Worm (Caenorhabditis elegans) whole organism, late embryonic: ENCODE data around the gene T06C10.3.

Experiments
- C38D4.7 ChIP-seq: fragments of 200-800 bp; sonication (Bioruptor generic); optimal IDR thresholded peaks from 2 replicates; lab custom pipeline; 2018; ENCODE audit warnings: mild to moderate bottlenecking, missing genetic modification characterization, moderate library complexity, missing compliant biosample characterization
- F13H6.1 ChIP-seq: sonication (generic microtip); optimal IDR thresholded peaks from 2 replicates; lab custom pipeline; 2016; ENCODE audit warnings: missing genetic modification characterization, missing compliant biosample characterization
- T23F11.4 ChIP-seq: fragments of 200-800 bp; sonication (Bioruptor generic); optimal IDR thresholded peaks from 2 replicates; lab custom pipeline; 2018; ENCODE audit warnings: mild to moderate bottlenecking, missing genetic modification characterization, missing compliant biosample characterization
- Y22D7AL.16 ChIP-seq: sonication (generic microtip); optimal IDR thresholded peaks from 2 replicates; lab custom pipeline; 2016; ENCODE audit warnings: missing genetic modification characterization, missing compliant biosample characterization
- ahr-1 ChIP-seq: sonication (generic microtip); optimal IDR thresholded peaks from 2 replicates; lab custom pipeline; 2016; ENCODE audit warnings: missing genetic modification characterization, missing compliant biosample characterization
- ama-1 ChIP-seq: fragments of 150-350 bp; optimal IDR thresholded peaks from 2 replicates; lab custom pipeline; 2014
- ceh-14 ChIP-seq: sonication (generic microtip); optimal IDR thresholded peaks from 2 replicates; lab custom pipeline; 2016; ENCODE audit warnings: missing genotype, missing genetic modification characterization, missing compliant biosample characterization
- ceh-19 ChIP-seq: fragments of 200-800 bp; sonication (Bioruptor generic); optimal IDR thresholded peaks from 2 replicates; lab custom pipeline; 2018; ENCODE audit warnings: mild to moderate bottlenecking, missing genetic modification characterization, missing compliant biosample characterization
- ceh-2 ChIP-seq: sonication (generic microtip); optimal IDR thresholded peaks from 2 replicates; lab custom pipeline; 2016; ENCODE audit warnings: missing genotype, missing genetic modification characterization, missing compliant biosample characterization
- ceh-24 ChIP-seq: sonication (generic microtip); optimal IDR thresholded peaks from 2 replicates; lab custom pipeline; 2016; ENCODE audit warnings: mild to moderate bottlenecking, missing genetic modification characterization, missing compliant biosample characterization
- ceh-30 ChIP-seq: fragments of 150-350 bp; optimal IDR thresholded peaks from 2 replicates; lab custom pipeline; 2014; ENCODE audit warnings: missing biosample characterization, missing genetic modification characterization
- ceh-34 ChIP-seq: sonication (generic microtip); optimal IDR thresholded peaks from 2 replicates; lab custom pipeline; 2016; ENCODE audit warnings: mild to moderate bottlenecking, missing genetic modification characterization, missing compliant biosample characterization
- ceh-45 ChIP-seq: fragments of 200-800 bp; sonication (Bioruptor generic); IDR thresholded peaks from 2 replicates; pipeline ENCODE4 v1.3.6; 2022; ENCODE audit warnings: missing genetic modification reagents, missing genetic modification characterization, missing compliant biosample characterization
- che-1 ChIP-seq: sonication (generic microtip); optimal IDR thresholded peaks from 2 replicates; lab custom pipeline; 2016; ENCODE audit warnings: mild to moderate bottlenecking, missing genetic modification characterization, missing compliant biosample characterization
- dmd-4 ChIP-seq: sonication (generic microtip); optimal IDR thresholded peaks from 2 replicates; lab custom pipeline; 2016; ENCODE audit warnings: borderline replicate concordance, missing genetic modification characterization, missing compliant biosample characterization
- ets-4 ChIP-seq: sonication (generic microtip); optimal IDR thresholded peaks from 2 replicates; lab custom pipeline; 2016; ENCODE audit warnings: missing genetic modification characterization, missing compliant biosample characterization
- fkh-6 ChIP-seq: sonication (generic microtip); optimal IDR thresholded peaks from 2 replicates; lab custom pipeline; 2016; ENCODE audit warnings: missing genetic modification characterization, missing compliant biosample characterization
- hlh-30 ChIP-seq: sonication (generic microtip); optimal IDR thresholded peaks from 2 replicates; lab custom pipeline; 2017; ENCODE audit warnings: antibody characterized with exemption, missing genetic modification characterization, missing compliant biosample characterization; ENCODE audit not compliant: insufficient read depth
- hlh-8 ChIP-seq: sonication (generic microtip); optimal IDR thresholded peaks from 2 replicates; lab custom pipeline; 2016; ENCODE audit warnings: missing genotype, missing genetic modification characterization, missing compliant biosample characterization
- lim-6 ChIP-seq: sonication (generic microtip); optimal IDR thresholded peaks from 2 replicates; lab custom pipeline; 2016; ENCODE audit warnings: missing genetic modification characterization, missing compliant biosample characterization
- nhr-11 ChIP-seq: fragments of 150-350 bp; optimal IDR thresholded peaks from 2 replicates; lab custom pipeline; 2014; ENCODE audit warnings: missing biosample characterization, missing genetic modification characterization
- nhr-232 ChIP-seq: sonication (generic microtip); optimal IDR thresholded peaks from 2 replicates; lab custom pipeline; 2016; ENCODE audit warnings: missing genetic modification characterization, missing compliant biosample characterization
- pag-3 ChIP-seq: sonication (generic microtip); optimal IDR thresholded peaks from 2 replicates; lab custom pipeline; 2016; ENCODE audit warnings: missing compliant biosample characterization, missing genetic modification characterization, borderline replicate concordance
- pqm-1 ChIP-seq: sonication (generic microtip); optimal IDR thresholded peaks from 2 replicates; lab custom pipeline; 2016; ENCODE audit warnings: missing genetic modification characterization, missing compliant biosample characterization
- pros-1 ChIP-seq: fragments of 150-350 bp; optimal IDR thresholded peaks from 2 replicates; lab custom pipeline; 2014; ENCODE audit warnings: missing biosample characterization, missing genetic modification reagents, missing genetic modification characterization
- ref-2 ChIP-seq: sonication (generic microtip); optimal IDR thresholded peaks from 2 replicates; lab custom pipeline; 2016; ENCODE audit warnings: missing genetic modification characterization, missing compliant biosample characterization
- sdc-2 ChIP-seq: sonication (generic microtip); optimal IDR thresholded peaks from 2 replicates; lab custom pipeline; 2016; ENCODE audit warnings: missing genotype, missing genetic modification characterization, missing compliant biosample characterization
- sox-2 ChIP-seq: fragments of 200-800 bp; sonication (Bioruptor generic); IDR thresholded peaks from 2 replicates; pipeline ENCODE4 v1.3.6; 2022; ENCODE audit warnings: missing genetic modification reagents, missing genetic modification characterization, missing compliant biosample characterization
- sox-4 ChIP-seq: sonication (generic microtip); optimal IDR thresholded peaks from 2 replicates; lab custom pipeline; 2017; ENCODE audit warnings: mild to moderate bottlenecking, missing genetic modification characterization, inconsistent platforms, missing compliant biosample characterization
- syd-9 ChIP-seq: sonication (generic microtip); optimal IDR thresholded peaks from 2 replicates; lab custom pipeline; 2016; ENCODE audit warnings: mild to moderate bottlenecking, missing genetic modification characterization, moderate library complexity, missing compliant biosample characterization
- tbx-7 ChIP-seq: sonication (generic microtip); optimal IDR thresholded peaks from 2 replicates; lab custom pipeline; 2016; ENCODE audit warnings: missing genotype, missing genetic modification characterization, missing compliant biosample characterization
- ttx-3 ChIP-seq: sonication (generic microtip); optimal IDR thresholded peaks from 2 replicates; lab custom pipeline; 2016; ENCODE audit warnings: missing genetic modification reagents, missing genetic modification characterization, missing compliant biosample characterization
- unc-3 ChIP-seq, 2 experiments: fragments of 200-800 bp in 1 of 2; sonication (Bioruptor generic) in 1 of 2; sonication (generic microtip) in 1 of 2; conservative IDR thresholded peaks in 1 of 2; optimal IDR thresholded peaks in 1 of 2; 2 replicates each; pipeline versions ENCODE4 v1.3.6 to Lab custom; 2016 to 2022; ENCODE audit warnings: missing compliant biosample characterization in 2 of 2, missing genetic modification characterization in 2 of 2, missing genetic modification reagents in 1 of 2
- unc-42 ChIP-seq: sonication (generic microtip); optimal IDR thresholded peaks from 2 replicates; lab custom pipeline; 2016; ENCODE audit warnings: missing genotype, missing genetic modification characterization, missing compliant biosample characterization
- unc-86 ChIP-seq: sonication (generic microtip); optimal IDR thresholded peaks from 2 replicates; lab custom pipeline; 2016; ENCODE audit warnings: missing genetic modification characterization, missing compliant biosample characterization
- zip-5 ChIP-seq: sonication (generic microtip); optimal IDR thresholded peaks from 2 replicates; lab custom pipeline; 2016; ENCODE audit warnings: missing genetic modification characterization, missing compliant biosample characterization

The T06C10.3 gene

ce11 chrIV:7830151-7830550 lies 40.4 kb upstream of the T06C10.3 start, which contains the start of gene mvb-12:
Gene mvb-12 (plus strand): TSS chrIV:7830525.
- TF ChIP-seq nhr-232 (tag; lab: Kevin White, UChicago) (no peak), T23F11.4 (GFP tag; lab: Kevin White, UChicago) (no peak), unc-86 (tag; lab: Kevin White, UChicago) (no peak), ceh-14 (peak; percentile 40), ahr-1 (tag; lab: Kevin White, UChicago) (no peak), che-1 (tag; lab: Kevin White, UChicago) (no peak), ceh-34 (no peak), hlh-30 (peak; percentile 29), ceh-19 (GFP tag; lab: Kevin White, UChicago) (no peak), ttx-3 (tag; lab: Kevin White, UChicago) (no peak), sox-4 (tag; lab: Kevin White, UChicago) (no peak), ceh-24 (tag; lab: Kevin White, UChicago) (no peak), ceh-45 (GFP tag; lab: Robert Waterston, UW) (no peak)
- TF ChIP-seq, all 69 proteins: peak for 2

ce11 chrIV:7834625-7835228 lies 35.8 kb upstream of the T06C10.3 start, which contains the start of gene erp-44.2:
Gene erp-44.2 (minus strand): TSS chrIV:7834675.
- TF ChIP-seq ama-1 (lab: Kevin White, UChicago) (no peak), unc-42 (tag; lab: Kevin White, UChicago) (no peak), pqm-1 (no peak), ceh-30 (no peak), sox-2 (GFP tag; lab: Robert Waterston, UW) (no peak), zip-5 (tag; lab: Kevin White, UChicago) (no peak), nhr-11 (no peak), fkh-6 (tag; lab: Kevin White, UChicago) (no peak), hlh-30 (no peak), Y22D7AL.16 (tag; lab: Kevin White, UChicago) (no peak), che-1 (tag; lab: Kevin White, UChicago) (no peak), ref-2 (tag; lab: Kevin White, UChicago) (no peak), ets-4 (no peak), dmd-4 (no peak)

ce11 chrIV:7836030-7836429 lies 34.5 kb upstream of the T06C10.3 start:
- no peak for TF ChIP-seq dmd-4
- TF ChIP-seq syd-9 (tag; lab: Kevin White, UChicago): no peak
- no peak for TF ChIP-seq ceh-19 (GFP tag; lab: Kevin White, UChicago)
- no peak for TF ChIP-seq pqm-1
- no peak for TF ChIP-seq pag-3 (tag; lab: Kevin White, UChicago)
- no peak for TF ChIP-seq ceh-34
- no peak for TF ChIP-seq ref-2 (tag; lab: Kevin White, UChicago)
- TF ChIP-seq ceh-30: no peak
- no peak for TF ChIP-seq tbx-7 (tag; lab: Kevin White, UChicago)
- TF ChIP-seq F13H6.1 (tag; lab: Kevin White, UChicago): no peak
- no peak for TF ChIP-seq pros-1 (tag; lab: Kevin White, UChicago)
- TF ChIP-seq ceh-2 (tag; lab: Kevin White, UChicago): no peak
- TF ChIP-seq ahr-1 (tag; lab: Kevin White, UChicago): no peak

- TF ChIP-seq C38D4.7 (GFP tag; lab: Kevin White, UChicago) (no peak), hlh-8 (tag; lab: Kevin White, UChicago) (no peak), ref-2 (tag; lab: Kevin White, UChicago) (no peak), pros-1 (tag; lab: Kevin White, UChicago) (no peak), unc-3 (GFP tag; conservative IDR thresholded peaks at IDR 0.05; lab: Robert Waterston, UW) (no peak), unc-3 (tag; optimal IDR thresholded peaks at IDR 0.05; lab: Kevin White, UChicago) (no peak), lim-6 (tag; lab: Kevin White, UChicago) (no peak), hlh-30 (no peak), F13H6.1 (tag; lab: Kevin White, UChicago) (no peak), sdc-2 (tag; lab: Kevin White, UChicago) (no peak)
Observed at ce11 chrIV:7836491-7836890, 34.1 kb upstream of the T06C10.3 start.
